Worm (Caenorhabditis elegans): Measurements from ENCODE around the gene ptr-25.

The ptr-25 gene

DNA sequence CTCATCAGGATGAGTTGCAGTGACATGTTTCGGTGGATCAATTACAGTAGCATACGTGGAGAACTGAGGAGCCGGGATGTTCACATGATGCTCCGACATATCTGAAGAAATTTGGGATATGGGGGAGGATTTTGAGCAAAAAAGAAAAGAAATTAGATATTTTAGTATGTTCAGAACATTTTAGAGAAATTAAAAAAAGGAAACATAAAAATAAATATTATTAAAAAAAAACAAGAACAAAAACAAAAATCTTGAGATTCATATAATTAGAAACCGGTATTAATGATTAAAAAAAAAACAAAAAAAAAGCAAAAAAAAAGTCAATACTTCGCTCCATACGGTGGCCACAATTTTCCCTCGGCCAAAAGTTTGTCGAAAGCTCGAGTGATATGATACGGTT, 15.8 kb downstream of the ptr-25 start, which contains the start of gene rab-33:
Gene rab-33 (minus strand): TSS at position 101 of the 400 bp plus-strand sequence.
- TF ChIP-seq unc-62 (GFP tag; optimal IDR thresholded peaks at IDR 0.05), result no peak
- TF ChIP-seq hlh-1 (tag; optimal IDR thresholded peaks at IDR 0.05), result no peak
- no peak for TF ChIP-seq unc-39 (tag; optimal IDR thresholded peaks at IDR 0.05)
- no peak for TF ChIP-seq nhr-76 (tag; optimal IDR thresholded peaks at IDR 0.05)
- no peak for TF ChIP-seq ham-2 (GFP tag; optimal IDR thresholded peaks at IDR 0.05)
- no peak for TF ChIP-seq nhr-12 (tag; optimal IDR thresholded peaks at IDR 0.05)
- no peak for TF ChIP-seq lsy-2 (tag; optimal IDR thresholded peaks at IDR 0.05)
- no peak for TF ChIP-seq unc-120 (tag; optimal IDR thresholded peaks at IDR 0.05; ENCODE audit: poor library complexity, severe bottlenecking)
- no peak for TF ChIP-seq elt-3 (tag; optimal IDR thresholded peaks at IDR 0.05)
- no peak for TF ChIP-seq lin-13 (tag; optimal IDR thresholded peaks at IDR 0.05)
- no peak for TF ChIP-seq nhr-2 (tag; optimal IDR thresholded peaks at IDR 0.05)
- TF ChIP-seq zip-8 (tag; optimal IDR thresholded peaks at IDR 0.05), result no peak
- no peak for TF ChIP-seq nhr-237 (tag; optimal IDR thresholded peaks at IDR 0.05)
- TF ChIP-seq tbx-8 (GFP tag; optimal IDR thresholded peaks at IDR 0.05), result no peak
- no peak for TF ChIP-seq cnd-1 (tag; optimal IDR thresholded peaks at IDR 0.05)
- no peak for TF ChIP-seq sem-2 (GFP tag; optimal IDR thresholded peaks at IDR 0.05)
- TF ChIP-seq blmp-1 (tag; optimal IDR thresholded peaks at IDR 0.05), result no peak
- TF ChIP-seq ceh-39 (tag; optimal IDR thresholded peaks at IDR 0.05), result no peak
- TF ChIP-seq nhr-28 (tag; optimal IDR thresholded peaks at IDR 0.05), result no peak
- TF ChIP-seq M03D4.4 (tag; optimal IDR thresholded peaks at IDR 0.05), result no peak

DNA sequence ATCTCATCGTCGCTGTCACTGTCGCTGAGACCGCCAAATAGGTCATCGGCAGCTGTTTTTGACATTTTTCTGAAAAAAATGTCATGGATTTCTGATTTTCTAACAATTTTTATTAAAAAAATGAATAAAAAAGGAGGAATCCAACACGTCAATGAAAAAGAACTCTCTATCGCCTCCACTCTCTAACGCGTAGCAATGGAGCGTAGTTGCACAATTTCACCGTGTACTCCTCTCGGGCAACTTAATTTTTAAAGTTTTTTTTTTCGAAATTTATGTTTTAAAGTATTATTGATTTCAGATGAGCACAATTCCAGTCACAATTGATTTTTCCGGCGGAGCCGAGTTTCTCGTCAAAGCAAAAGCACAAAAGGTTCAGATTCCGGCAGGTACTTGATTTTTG, 17.3 kb downstream of the ptr-25 start, which contains the start of the genes taf-11.3 and urm-1:
Gene taf-11.3 (minus strand): TSS at position 69 of the 400 bp plus-strand sequence.
Gene urm-1 (plus strand): TSS at position 299 of the 400 bp plus-strand sequence.
- TF ChIP-seq ces-1 (GFP tag; optimal IDR thresholded peaks at IDR 0.05), result peak; percentile 77
- no peak for TF ChIP-seq unc-62 (GFP tag; optimal IDR thresholded peaks at IDR 0.05)
- peak; percentile 49 for TF ChIP-seq ceh-39 (tag; optimal IDR thresholded peaks at IDR 0.05)
- peak; percentile 75 for TF ChIP-seq mep-1 (tag; optimal IDR thresholded peaks at IDR 0.05)
- TF ChIP-seq sem-2 (GFP tag; optimal IDR thresholded peaks at IDR 0.05), result no peak
- no peak for TF ChIP-seq zip-8 (tag; optimal IDR thresholded peaks at IDR 0.05)
- peak; percentile 67 for TF ChIP-seq pha-4 (tag; optimal IDR thresholded peaks at IDR 0.05)
- TF ChIP-seq lsy-2 (tag; optimal IDR thresholded peaks at IDR 0.05), result peak; percentile 34
- TF ChIP-seq cnd-1 (tag; optimal IDR thresholded peaks at IDR 0.05), result no peak
- peak; percentile 13 for TF ChIP-seq hlh-1 (tag; optimal IDR thresholded peaks at IDR 0.05)
- TF ChIP-seq nhr-237 (tag; optimal IDR thresholded peaks at IDR 0.05), result peak; percentile 54
- peak; percentile 49 for TF ChIP-seq lin-13 (tag; optimal IDR thresholded peaks at IDR 0.05)

DNA sequence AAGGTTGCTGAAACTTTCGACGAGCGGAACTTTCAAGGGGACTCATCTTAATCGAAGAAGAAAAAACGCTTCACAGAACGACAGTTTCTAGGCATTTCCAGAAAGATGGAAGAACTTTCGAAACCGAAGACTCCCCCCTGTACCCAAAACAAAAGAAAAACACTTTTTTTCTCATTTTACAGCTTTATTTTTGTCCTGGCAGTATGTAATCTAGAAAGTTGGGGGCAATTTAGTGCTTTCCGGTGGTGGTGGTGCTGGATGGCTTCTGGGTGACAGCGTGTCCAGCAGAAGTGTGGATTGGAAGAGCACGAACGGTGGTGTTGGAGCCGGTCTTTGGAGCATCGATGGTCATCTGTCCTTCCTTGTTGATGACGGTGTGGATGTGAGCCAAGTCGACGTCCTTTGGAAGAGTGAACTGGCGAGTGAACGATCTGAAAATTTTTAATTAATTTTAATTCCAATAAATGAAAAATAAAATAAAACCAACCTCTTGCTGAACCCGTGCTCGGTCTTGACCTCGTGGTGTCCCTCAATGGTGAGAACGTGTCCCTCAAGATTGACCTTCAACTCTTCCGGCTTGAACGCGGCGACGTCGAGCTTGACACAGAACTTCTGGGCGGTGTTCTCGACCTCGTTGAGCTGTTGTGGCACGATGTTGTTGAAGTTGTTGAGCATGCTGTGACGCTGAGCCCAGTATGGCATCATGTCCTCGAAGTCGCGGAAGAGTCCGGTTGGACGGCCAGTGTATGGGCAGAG, 18.2 kb downstream of the ptr-25 start:
- TF ChIP-seq cnd-1 (tag; optimal IDR thresholded peaks at IDR 0.05) (no peak), mls-2 (tag; optimal IDR thresholded peaks at IDR 0.05) (no peak), ztf-11 (tag; optimal IDR thresholded peaks at IDR 0.05) (no peak), elt-3 (tag; optimal IDR thresholded peaks at IDR 0.05) (no peak), elt-1 (tag; optimal IDR thresholded peaks at IDR 0.05; ENCODE audit: borderline replicate concordance, insufficient read depth) (no peak), nhr-12 (tag; optimal IDR thresholded peaks at IDR 0.05) (no peak), sptf-1 (tag; optimal IDR thresholded peaks at IDR 0.05) (no peak), ceh-83 (GFP tag; optimal IDR thresholded peaks at IDR 0.05) (no peak), sem-2 (GFP tag; optimal IDR thresholded peaks at IDR 0.05) (no peak)

DNA sequence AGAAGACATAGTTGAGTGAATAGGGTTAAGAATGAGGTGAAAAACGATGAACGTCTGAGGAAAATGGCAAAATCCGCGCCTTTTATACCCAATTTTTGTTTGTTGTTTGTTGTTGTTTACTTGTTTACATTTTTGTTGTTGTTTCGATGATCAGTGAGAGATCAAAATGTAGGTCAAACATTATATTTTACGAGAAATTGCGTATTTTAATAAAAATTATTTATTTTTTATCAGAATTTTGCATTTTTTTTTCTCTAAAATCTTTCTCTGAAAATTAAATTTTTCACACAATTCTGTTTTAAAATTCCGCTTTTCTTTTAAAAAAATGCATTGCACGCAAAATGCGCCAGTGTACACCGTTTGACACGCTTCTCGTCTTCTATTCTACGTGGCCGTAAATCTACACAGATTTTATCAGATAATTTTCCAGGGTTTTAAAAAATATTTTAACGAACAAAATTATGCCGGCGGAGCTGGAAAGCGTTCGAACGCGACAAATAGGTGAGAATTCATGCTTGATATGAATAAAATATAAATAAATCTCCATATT, 18.9 kb downstream of the ptr-25 start, which contains the start of the genes sip-1 and sly-1:
Gene sip-1 (minus strand): TSS at position 103 of the 550 bp plus-strand sequence.
Gene sly-1 (plus strand): TSS at position 360 of the 550 bp plus-strand sequence.
- no peak for TF ChIP-seq mab-5 (tag; optimal IDR thresholded peaks at IDR 0.05)
- peak; percentile 61 for TF ChIP-seq lsy-2 (tag; optimal IDR thresholded peaks at IDR 0.05)
- peak; percentile 50 for TF ChIP-seq pha-4 (tag; optimal IDR thresholded peaks at IDR 0.05)
- TF ChIP-seq ceh-39 (tag; optimal IDR thresholded peaks at IDR 0.05), result peak; percentile 24
- TF ChIP-seq mep-1 (tag; optimal IDR thresholded peaks at IDR 0.05), result peak; percentile 72
- no peak for TF ChIP-seq sptf-1 (tag; optimal IDR thresholded peaks at IDR 0.05)
- TF ChIP-seq cnd-1 (tag; optimal IDR thresholded peaks at IDR 0.05), result no peak
- no peak for TF ChIP-seq mls-2 (tag; optimal IDR thresholded peaks at IDR 0.05)
- peak; percentile 44 for TF ChIP-seq ces-1 (GFP tag; optimal IDR thresholded peaks at IDR 0.05)
- peak; percentile 21 for TF ChIP-seq hlh-1 (tag; optimal IDR thresholded peaks at IDR 0.05)
- TF ChIP-seq nhr-237 (tag; optimal IDR thresholded peaks at IDR 0.05), result peak; percentile 48
- peak; percentile 47 for TF ChIP-seq lin-13 (tag; optimal IDR thresholded peaks at IDR 0.05)
